Fruit fly (Drosophila melanogaster) whole organism, adult: Measurements from ENCODE around the gene CG6034.
A peak's percentile ranks its signal among the peaks of the same experiment; 100 is the strongest.

Experiments used
- CG11617 ChIP-seq: fragments of 200-800 bp; sonication (Bioruptor generic); optimal IDR thresholded peaks from 2 replicates; lab custom pipeline; 2017; ENCODE audit warnings: mild to moderate bottlenecking, missing biosample characterization, missing genetic modification reagents, missing genetic modification characterization
- CG12768 ChIP-seq: fragments of 200-800 bp; sonication (Bioruptor generic); optimal IDR thresholded peaks from 2 replicates; lab custom pipeline; 2017; ENCODE audit warnings: missing biosample characterization, missing genetic modification characterization, mild to moderate bottlenecking, moderate library complexity, missing genetic modification reagents
- CG14711 ChIP-seq: fragments of 200-800 bp; sonication (Bioruptor generic); optimal IDR thresholded peaks from 2 replicates; lab custom pipeline; 2018; ENCODE audit warnings: missing biosample characterization, mild to moderate bottlenecking, missing genetic modification characterization, moderate library complexity
- CG1620 ChIP-seq: fragments of 200-800 bp; sonication (Bioruptor generic); optimal IDR thresholded peaks from 2 replicates; lab custom pipeline; 2016; ENCODE audit warnings: missing biosample characterization, missing genetic modification characterization
- CG33017 ChIP-seq: fragments of 200-800 bp; sonication (Bioruptor generic); optimal IDR thresholded peaks from 2 replicates; lab custom pipeline; 2018; ENCODE audit warnings: missing biosample characterization, mild to moderate bottlenecking, missing genetic modification characterization, moderate library complexity
- CG5204 ChIP-seq: fragments of 200-800 bp; sonication (Bioruptor generic); optimal IDR thresholded peaks from 2 replicates; lab custom pipeline; 2016; ENCODE audit warnings: missing biosample characterization, missing genetic modification characterization
- CG7045 ChIP-seq: fragments of 200-800 bp; sonication (Bioruptor generic); optimal IDR thresholded peaks from 2 replicates; lab custom pipeline; 2017; ENCODE audit warnings: missing biosample characterization, mild to moderate bottlenecking, missing genetic modification characterization
- CG7101 ChIP-seq: fragments of 200-800 bp; sonication (Bioruptor generic); optimal IDR thresholded peaks from 2 replicates; lab custom pipeline; 2018; ENCODE audit warnings: missing biosample characterization, mild to moderate bottlenecking, missing genetic modification characterization, moderate library complexity
- Clk ChIP-seq: fragments of 200-800 bp; sonication (Bioruptor generic); optimal IDR thresholded peaks from 2 replicates; lab custom pipeline; 2017; ENCODE audit warnings: missing biosample characterization, missing genetic modification characterization
- Crg-1 ChIP-seq: fragments of 200-800 bp; sonication (Bioruptor generic); optimal IDR thresholded peaks from 2 replicates; lab custom pipeline; 2016; ENCODE audit warnings: missing biosample characterization, missing genetic modification characterization
- Hr96 ChIP-seq: fragments of 200-800 bp; sonication (Bioruptor generic); optimal IDR thresholded peaks from 2 replicates; lab custom pipeline; 2016; ENCODE audit warnings: missing biosample characterization, missing genetic modification characterization
- Mnt ChIP-seq: fragments of 200-800 bp; sonication (Bioruptor generic); optimal IDR thresholded peaks from 2 replicates; lab custom pipeline; 2016; ENCODE audit warnings: missing biosample characterization, mild to moderate bottlenecking, missing genetic modification characterization
- bab1 ChIP-seq: fragments of 200-800 bp; sonication (Bioruptor generic); optimal IDR thresholded peaks from 3 replicates; lab custom pipeline; 2019; ENCODE audit warnings: missing biosample characterization, mild to moderate bottlenecking, missing genetic modification characterization, moderate library complexity
- cic ChIP-seq: fragments of 200-800 bp; sonication (Bioruptor generic); optimal IDR thresholded peaks from 2 replicates; lab custom pipeline; 2017; ENCODE audit warnings: missing biosample characterization, mild to moderate bottlenecking, missing genetic modification characterization, moderate library complexity
- cnc ChIP-seq, 2 experiments: fragments of >200 bp; optimal IDR thresholded peaks; 2 replicates each; lab custom pipeline; 2017
- kay ChIP-seq: fragments of 200-800 bp; sonication (Bioruptor generic); peaks from one replicate; lab custom pipeline; 2016; ENCODE audit warnings: missing biosample characterization, missing genetic modification characterization, borderline replicate concordance
- ovo ChIP-seq: fragments of 200-800 bp; sonication (Bioruptor generic); optimal IDR thresholded peaks from 2 replicates; lab custom pipeline; 2016; ENCODE audit warnings: missing biosample characterization, missing genetic modification characterization
- pad ChIP-seq: fragments of 200-800 bp; sonication (Bioruptor generic); optimal IDR thresholded peaks from 3 replicates; lab custom pipeline; 2017; ENCODE audit warnings: missing biosample characterization, missing genetic modification characterization, mild to moderate bottlenecking, moderate library complexity, missing genetic modification reagents
- tj ChIP-seq: fragments of 200-800 bp; sonication (Bioruptor generic); optimal IDR thresholded peaks from 3 replicates; lab custom pipeline; 2017; ENCODE audit warnings: missing biosample characterization, mild to moderate bottlenecking, missing genetic modification characterization, moderate library complexity
- toe ChIP-seq: fragments of 200-800 bp; sonication (Bioruptor generic); optimal IDR thresholded peaks from 2 replicates; lab custom pipeline; 2016; ENCODE audit warnings: missing biosample characterization, missing genetic modification characterization

The CG6034 gene

dm6 chr3L:17758084-17758211 is 11.3 kb upstream of the CG6034 start, which contains the start of gene CG32182:
Gene CG32182, plus strand, starts transcription at chr3L:17758112.
- no peak for TF ChIP-seq CG12768 (GFP tag; lab: Kevin White, UChicago)

DNA sequence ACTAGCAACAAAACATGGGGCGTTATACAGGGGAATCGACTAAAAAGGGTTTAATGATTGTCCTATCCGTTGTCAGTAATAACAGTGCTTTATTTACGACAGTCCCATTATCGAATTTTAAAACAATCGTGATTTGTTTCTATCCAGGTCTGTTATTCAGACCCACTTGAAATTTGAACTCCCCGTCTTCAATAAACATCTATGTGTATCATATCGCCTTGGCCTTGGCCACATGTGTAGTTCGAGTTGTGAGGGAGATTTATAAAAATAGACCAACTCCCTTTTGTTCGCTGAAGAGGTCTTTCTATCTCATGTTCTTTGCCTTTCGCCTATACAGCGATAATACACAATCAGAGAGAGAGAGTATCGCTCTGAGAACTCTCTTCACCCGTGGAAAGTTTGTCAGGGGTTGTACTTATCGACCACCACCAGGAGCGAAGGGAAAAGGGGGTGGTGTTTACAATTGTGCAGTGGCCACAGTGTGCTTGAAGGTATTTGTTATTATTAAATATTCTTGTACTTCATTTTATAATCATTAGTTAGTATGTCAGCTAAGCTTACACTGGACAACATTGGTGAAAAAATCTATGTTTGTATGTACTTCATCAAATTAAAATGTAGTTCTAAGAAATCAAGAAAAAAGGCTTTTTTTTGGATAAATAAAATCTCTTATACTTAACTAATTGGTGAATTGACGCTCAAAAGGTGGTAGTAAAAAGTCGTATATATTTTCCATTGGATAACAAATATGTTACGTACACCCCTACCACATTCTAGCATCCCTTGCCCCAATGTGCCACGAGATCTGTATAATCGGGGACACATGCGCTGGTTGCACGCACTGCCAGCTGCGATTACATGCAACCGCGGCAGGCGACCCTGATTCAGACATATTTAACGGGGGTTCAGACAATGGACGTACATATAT is 10.8 kb upstream of the CG6034 start:
- TF ChIP-seq kay (GFP tag; lab: Kevin White, UChicago) (peak; percentile 44), ovo (GFP tag; lab: Kevin White, UChicago) (no peak)

- peak; percentile 24 for TF ChIP-seq CG12768 (GFP tag; lab: Kevin White, UChicago)
- peak; percentile 40 for TF ChIP-seq kay (GFP tag; lab: Kevin White, UChicago)
- TF ChIP-seq CG14711 (tag; lab: Kevin White, UChicago): no peak
- TF ChIP-seq Mnt (GFP tag; lab: Kevin White, UChicago): peak; percentile 41
- no peak for TF ChIP-seq bab1 (GFP tag; lab: Kevin White, UChicago)
- no peak for TF ChIP-seq Clk (GFP tag; lab: Kevin White, UChicago)
- peak; percentile 67 for TF ChIP-seq cic (GFP tag; lab: Kevin White, UChicago)
Measured at dm6 chr3L:17754285-17754684, 7.6 kb upstream of the CG6034 start.

DNA sequence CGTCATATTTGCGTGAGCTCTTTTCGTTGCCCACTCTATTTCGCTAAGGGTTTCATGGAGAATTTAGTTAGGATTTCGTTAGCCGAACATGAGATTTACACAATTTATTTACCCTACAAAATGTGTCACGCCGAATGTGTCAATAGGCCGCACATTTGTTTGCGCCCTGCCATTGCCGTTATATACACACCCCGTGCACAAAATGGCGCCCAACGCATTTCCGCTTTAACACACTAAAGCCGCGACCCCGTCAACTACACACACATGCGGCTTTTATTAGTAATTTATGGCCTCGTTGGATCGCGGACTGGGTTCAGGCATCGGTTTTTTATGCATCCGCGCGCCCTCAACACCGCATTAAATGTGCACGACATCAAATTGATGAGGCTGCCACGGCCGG is 3.8 kb upstream of the CG6034 start, which contains the start of gene Adgf-B:
Gene Adgf-B, minus strand, starts transcription at position 101 of the 400 bp plus-strand sequence.
- TF ChIP-seq toe (GFP tag; lab: Kevin White, UChicago): no peak
- TF ChIP-seq cic (GFP tag; lab: Kevin White, UChicago): no peak
- TF ChIP-seq bab1 (GFP tag; lab: Kevin White, UChicago): no peak
- no peak for TF ChIP-seq CG33017 (tag; lab: Kevin White, UChicago)
- TF ChIP-seq Clk (GFP tag; lab: Kevin White, UChicago): no peak
- TF ChIP-seq CG5204 (GFP tag; lab: Kevin White, UChicago): no peak
- no peak for TF ChIP-seq CG12768 (GFP tag; lab: Kevin White, UChicago)
- TF ChIP-seq ovo (GFP tag; lab: Kevin White, UChicago): no peak
- TF ChIP-seq cnc (optimal IDR thresholded peaks at IDR 0.05; lab: Kevin White, UChicago): no peak
- TF ChIP-seq Hr96 (GFP tag; lab: Kevin White, UChicago): no peak
- TF ChIP-seq pad (GFP tag; lab: Kevin White, UChicago): no peak
- TF ChIP-seq CG7045 (GFP tag; lab: Kevin White, UChicago): no peak
- no peak for TF ChIP-seq tj (GFP tag; lab: Kevin White, UChicago)

dm6 chr3L:17742531-17742930 is 4.1 kb downstream of the CG6034 start:
- TF ChIP-seq pad (GFP tag; lab: Kevin White, UChicago) (no peak), cic (GFP tag; lab: Kevin White, UChicago) (no peak)

- TF ChIP-seq tj (GFP tag; lab: Kevin White, UChicago) (peak; percentile 70), CG1620 (no peak), toe (GFP tag; lab: Kevin White, UChicago) (peak; percentile 3), CG11617 (GFP tag; lab: Kevin White, UChicago) (no peak), CG33017 (tag; lab: Kevin White, UChicago) (peak; percentile 47), pad (GFP tag; lab: Kevin White, UChicago) (no peak), Mnt (GFP tag; lab: Kevin White, UChicago) (no peak), ovo (GFP tag; lab: Kevin White, UChicago) (no peak), cic (GFP tag; lab: Kevin White, UChicago) (peak; percentile 80), Crg-1 (GFP tag; lab: Kevin White, UChicago) (no peak), CG5204 (GFP tag; lab: Kevin White, UChicago) (peak; percentile 32), CG12768 (GFP tag; lab: Kevin White, UChicago) (no peak), kay (GFP tag; lab: Kevin White, UChicago) (peak; percentile 96), Clk (GFP tag; lab: Kevin White, UChicago) (no peak), CG7101 (tag; lab: Kevin White, UChicago) (peak; percentile 14), cnc (optimal IDR thresholded peaks at IDR 0.05; lab: Kevin White, UChicago) (no peak), CG14711 (tag; lab: Kevin White, UChicago) (no peak), Hr96 (GFP tag; lab: Kevin White, UChicago) (peak; percentile 26), CG7045 (GFP tag; lab: Kevin White, UChicago) (no peak), bab1 (GFP tag; lab: Kevin White, UChicago) (peak; percentile 20)
Measured at dm6 chr3L:17740471-17740870, 6.2 kb downstream of the CG6034 start, which contains the start of gene CG7460. Gene CG7460, plus strand, starts transcription at chr3L:17740540.

dm6 chr3L:17739627-17740026 is 7.0 kb downstream of the CG6034 start:
- TF ChIP-seq Crg-1 (GFP tag; lab: Kevin White, UChicago) (no peak), kay (GFP tag; lab: Kevin White, UChicago) (no peak), CG7045 (GFP tag; lab: Kevin White, UChicago) (no peak), CG7101 (tag; lab: Kevin White, UChicago) (no peak), ovo (GFP tag; lab: Kevin White, UChicago) (no peak), cic (GFP tag; lab: Kevin White, UChicago) (no peak), CG11617 (GFP tag; lab: Kevin White, UChicago) (no peak), toe (GFP tag; lab: Kevin White, UChicago) (no peak), Clk (GFP tag; lab: Kevin White, UChicago) (no peak), CG5204 (GFP tag; lab: Kevin White, UChicago) (no peak), cnc (optimal IDR thresholded peaks at IDR 0.05; lab: Kevin White, UChicago) (no peak), pad (GFP tag; lab: Kevin White, UChicago) (no peak), Hr96 (GFP tag; lab: Kevin White, UChicago) (no peak), CG14711 (tag; lab: Kevin White, UChicago) (no peak), tj (GFP tag; lab: Kevin White, UChicago) (no peak), bab1 (GFP tag; lab: Kevin White, UChicago) (no peak), CG12768 (GFP tag; lab: Kevin White, UChicago) (no peak)
